Fruit fly (Drosophila melanogaster): ENCODE results near the gene CG34134.

CG34134 gene

dm6 chr2L:8145067-8145808, 45.3 kb downstream of the CG34134 start, which contains the start of the genes CG42763 and CG43394:
Gene CG42763, minus strand, starts transcription at chr2L:8145107.
Gene CG43394, plus strand, starts transcription at chr2L:8145758.
- TF ChIP-seq cnc (optimal IDR thresholded peaks at IDR 0.05) (no peak), toe (GFP tag; optimal IDR thresholded peaks at IDR 0.05) (no peak), kay (GFP tag; ENCODE audit: borderline replicate concordance) (peak; percentile 75), bab1 (GFP tag; optimal IDR thresholded peaks at IDR 0.05) (no peak), Hr96 (GFP tag; optimal IDR thresholded peaks at IDR 0.05) (no peak), CG7045 (GFP tag; optimal IDR thresholded peaks at IDR 0.05) (no peak), CG7101 (tag; optimal IDR thresholded peaks at IDR 0.05) (no peak), Crg-1 (GFP tag; optimal IDR thresholded peaks at IDR 0.05) (no peak)

DNA sequence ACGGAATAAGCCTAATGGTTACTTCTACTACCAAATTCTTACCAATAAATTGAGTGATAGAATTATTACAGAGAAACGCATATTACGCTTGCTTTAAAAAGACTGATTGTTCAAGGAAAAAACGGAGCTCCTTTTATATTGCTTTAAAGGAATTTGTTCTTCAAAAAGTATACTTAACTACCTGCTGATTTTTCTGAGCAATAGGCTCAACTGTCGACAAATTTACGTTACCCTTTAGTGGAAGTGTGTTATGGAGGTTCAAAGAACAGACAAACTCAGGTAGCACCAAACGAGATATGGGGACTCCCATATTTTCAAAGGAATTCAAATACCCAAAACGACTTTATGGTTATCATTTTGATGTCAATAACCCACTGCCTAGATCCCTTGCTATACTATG, 46.6 kb downstream of the CG34134 start, which contains the start of gene CG42762:
Gene CG42762 (minus strand): TSS at position 101 of the 400 bp plus-strand sequence.
- TF ChIP-seq Hr96 (GFP tag; optimal IDR thresholded peaks at IDR 0.05) (no peak), CG1620 (GFP tag; optimal IDR thresholded peaks at IDR 0.05) (no peak), CG7101 (tag; optimal IDR thresholded peaks at IDR 0.05) (no peak), tj (GFP tag; optimal IDR thresholded peaks at IDR 0.05) (no peak), CG33017 (tag; optimal IDR thresholded peaks at IDR 0.05) (no peak), cic (GFP tag; optimal IDR thresholded peaks at IDR 0.05) (no peak), ovo (GFP tag; optimal IDR thresholded peaks at IDR 0.05) (no peak), bab1 (GFP tag; optimal IDR thresholded peaks at IDR 0.05) (no peak), cnc (optimal IDR thresholded peaks at IDR 0.05) (no peak), CG14711 (tag; optimal IDR thresholded peaks at IDR 0.05) (no peak), CG7045 (GFP tag; optimal IDR thresholded peaks at IDR 0.05) (no peak), CG11617 (GFP tag; optimal IDR thresholded peaks at IDR 0.05) (no peak), kay (GFP tag; ENCODE audit: borderline replicate concordance) (no peak)

DNA sequence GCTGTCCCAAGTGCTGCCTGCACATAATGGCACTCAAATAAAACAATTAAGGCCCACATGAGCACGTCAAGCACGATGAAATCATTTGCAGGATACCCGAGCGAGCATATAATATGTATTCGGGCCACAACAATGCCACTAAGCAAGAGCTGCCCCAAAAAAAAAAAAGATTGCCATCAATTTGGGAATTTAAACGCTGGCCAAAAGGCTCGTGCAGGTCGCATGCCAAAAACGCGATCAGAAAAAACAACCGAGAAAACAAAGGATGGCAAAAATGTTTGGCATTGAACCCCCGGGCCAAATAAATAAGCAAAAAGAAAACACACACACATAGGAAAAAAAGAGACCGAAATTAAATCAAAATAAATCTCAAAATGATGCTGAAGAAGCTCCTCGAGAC, 47.8 kb downstream of the CG34134 start:
- no peak for TF ChIP-seq Hr96 (GFP tag; optimal IDR thresholded peaks at IDR 0.05)
- TF ChIP-seq tj (GFP tag; optimal IDR thresholded peaks at IDR 0.05), result no peak
- no peak for TF ChIP-seq bab1 (GFP tag; optimal IDR thresholded peaks at IDR 0.05)
- no peak for TF ChIP-seq cic (GFP tag; optimal IDR thresholded peaks at IDR 0.05)
- no peak for TF ChIP-seq kay (GFP tag; ENCODE audit: borderline replicate concordance)
- TF ChIP-seq CG33017 (tag; optimal IDR thresholded peaks at IDR 0.05), result no peak
- TF ChIP-seq CG5204 (GFP tag; optimal IDR thresholded peaks at IDR 0.05), result no peak
- no peak for TF ChIP-seq Mnt (GFP tag; optimal IDR thresholded peaks at IDR 0.05)
- no peak for TF ChIP-seq Crg-1 (GFP tag; optimal IDR thresholded peaks at IDR 0.05)
- TF ChIP-seq toe (GFP tag; optimal IDR thresholded peaks at IDR 0.05), result no peak
- no peak for TF ChIP-seq CG11617 (GFP tag; optimal IDR thresholded peaks at IDR 0.05)
- TF ChIP-seq cnc (optimal IDR thresholded peaks at IDR 0.05), result no peak
- TF ChIP-seq pad (GFP tag; optimal IDR thresholded peaks at IDR 0.05), result no peak
- TF ChIP-seq Clk (GFP tag; optimal IDR thresholded peaks at IDR 0.05), result no peak
- no peak for TF ChIP-seq CG7045 (GFP tag; optimal IDR thresholded peaks at IDR 0.05)
- TF ChIP-seq CG14711 (tag; optimal IDR thresholded peaks at IDR 0.05), result no peak
- TF ChIP-seq CG7101 (tag; optimal IDR thresholded peaks at IDR 0.05), result no peak
- TF ChIP-seq CG1620 (GFP tag; optimal IDR thresholded peaks at IDR 0.05), result no peak
- no peak for TF ChIP-seq CG12768 (GFP tag; optimal IDR thresholded peaks at IDR 0.05)
- no peak for TF ChIP-seq ovo (GFP tag; optimal IDR thresholded peaks at IDR 0.05)

Data from whole organism, adult.